Worm (Caenorhabditis elegans) whole organism, L3 larva: ENCODE measurements around the gene C36E8.6.

Experiments used
- ceh-16 ChIP-seq: sonication (generic microtip); optimal IDR thresholded peaks from 2 replicates; lab custom pipeline; 2017; ENCODE audit warnings: missing biosample characterization, missing genetic modification characterization
- egl-27 ChIP-seq: sonication (generic microtip); optimal IDR thresholded peaks from 4 replicates; lab custom pipeline; 2017; ENCODE audit warnings: missing biosample characterization, missing genetic modification reagents, missing genetic modification characterization
- hmg-11 ChIP-seq: sonication (generic microtip); optimal IDR thresholded peaks from 2 replicates; lab custom pipeline; 2016; ENCODE audit warnings: missing genetic modification characterization, missing compliant biosample characterization
- unc-62 ChIP-seq: fragments of 150-350 bp; sonication (generic microtip); optimal IDR thresholded peaks from 4 replicates; lab custom pipeline; 2014; ENCODE audit warnings: missing biosample characterization, missing genetic modification reagents, missing genetic modification characterization
- ztf-4 ChIP-seq: fragments of 150-350 bp; optimal IDR thresholded peaks from 2 replicates; lab custom pipeline; 2014; ENCODE audit warnings: missing biosample characterization, missing genetic modification characterization

ce11 chrIII:3976992-3977391 is 10.9 kb upstream of the C36E8.6 start:
- TF ChIP-seq egl-27 (tag; lab: Kevin White, UChicago) (no peak), ztf-4 (tag; lab: Kevin White, UChicago) (no peak), hmg-11 (tag; lab: Kevin White, UChicago) (no peak), ceh-16 (tag; lab: Kevin White, UChicago) (no peak), unc-62 (GFP tag; lab: Kevin White, UChicago) (no peak)
